Fruit fly (Drosophila melanogaster): Measurements from ENCODE around the gene kuz.

- TF ChIP-seq CTCF (optimal IDR thresholded peaks at IDR 0.05) = no peak
- TF ChIP-seq CG8478 (optimal IDR thresholded peaks at IDR 0.05) = no peak
Observed at dm6 chr2L:13586655-13587054, 36.7 kb downstream of the kuz start.
